Fruit fly (Drosophila melanogaster): ENCODE measurements around the gene SecS.

- TF ChIP-seq D1 (tag; optimal IDR thresholded peaks at IDR 0.05) (no peak), CG34367 (tag; optimal IDR thresholded peaks at IDR 0.05) (no peak), EcR (GFP tag; optimal IDR thresholded peaks at IDR 0.05) (no peak), CG9948 (tag; optimal IDR thresholded peaks at IDR 0.05) (peak; percentile 32), Pif1A (GFP tag; optimal IDR thresholded peaks at IDR 0.05) (peak; percentile 16)
Observed at dm6 chr3R:5617923-5618623, 16.8 kb downstream of the SecS start.

All from whole organism, pupa.